Worm (Caenorhabditis elegans) whole organism, young adult: ENCODE measurements around the gene cfp-1.

ENCODE experiments used
- B0019.2 ChIP-seq: fragments of 200-800 bp; sonication (Bioruptor generic); conservative IDR thresholded peaks from 2 replicates; pipeline ENCODE4 v1.3.6; 2022; ENCODE audit warnings: missing genetic modification reagents, missing genetic modification characterization, missing compliant biosample characterization
- B0336.3 ChIP-seq: fragments of 200-800 bp; sonication (Bioruptor generic); IDR thresholded peaks from 2 replicates; pipeline ENCODE4 v1.3.6; 2022; ENCODE audit warnings: missing genetic modification characterization, missing compliant biosample characterization
- C06A6.2 ChIP-seq: fragments of 200-800 bp; sonication (Bioruptor generic); conservative IDR thresholded peaks from 2 replicates; pipeline ENCODE4 v1.3.6; 2022; ENCODE audit warnings: missing genetic modification characterization, missing compliant biosample characterization
- D2030.7 ChIP-seq: fragments of 200-800 bp; sonication (Bioruptor generic); IDR thresholded peaks from 2 replicates; pipeline ENCODE4 v1.3.6; 2022; ENCODE audit warnings: missing genetic modification reagents, missing genetic modification characterization, missing compliant biosample characterization
- F10E7.11 ChIP-seq: sonication (generic microtip); optimal IDR thresholded peaks from 2 replicates; lab custom pipeline; 2017; ENCODE audit warnings: mild to moderate bottlenecking, missing genetic modification characterization, moderate library complexity, missing compliant biosample characterization
- F33H1.4 ChIP-seq: fragments of 200-800 bp; sonication (Bioruptor generic); IDR thresholded peaks from 2 replicates; pipeline ENCODE4 v1.3.6; 2022; ENCODE audit warnings: missing genetic modification reagents, missing genetic modification characterization, missing compliant biosample characterization
- F37B4.10 ChIP-seq: fragments of 200-800 bp; sonication (Bioruptor generic); IDR thresholded peaks from 2 replicates; pipeline ENCODE4 v1.3.6; 2022; ENCODE audit warnings: missing genetic modification characterization, missing compliant biosample characterization
- F49E8.2 ChIP-seq: sonication (generic microtip); optimal IDR thresholded peaks from 3 replicates; lab custom pipeline; 2017; ENCODE audit warnings: missing genetic modification characterization, mild to moderate bottlenecking, missing compliant biosample characterization, antibody characterized with exemption, moderate library complexity; ENCODE audit not compliant: insufficient read depth
- F52B5.7 ChIP-seq: sonication (generic microtip); optimal IDR thresholded peaks from 2 replicates; lab custom pipeline; 2016; ENCODE audit warnings: mild to moderate bottlenecking, missing genetic modification characterization, missing compliant biosample characterization
- K12H6.12 ChIP-seq: fragments of 200-800 bp; sonication (Bioruptor generic); optimal IDR thresholded peaks from 2 replicates; lab custom pipeline; 2018; ENCODE audit warnings: mild to moderate bottlenecking, missing genetic modification characterization, missing compliant biosample characterization
- Y53F4B.3 ChIP-seq: fragments of 200-800 bp; sonication (Bioruptor generic); IDR thresholded peaks from 2 replicates; pipeline ENCODE4 v1.3.6; 2022; ENCODE audit warnings: missing genetic modification reagents, missing genetic modification characterization, missing compliant biosample characterization
- aptf-3 ChIP-seq: fragments of 200-800 bp; sonication (Bioruptor generic); IDR thresholded peaks from 2 replicates; pipeline ENCODE4 v1.3.6; 2022; ENCODE audit warnings: missing genetic modification characterization, missing compliant biosample characterization
- attf-3 ChIP-seq: fragments of 200-800 bp; sonication (Bioruptor generic); conservative IDR thresholded peaks from 2 replicates; pipeline ENCODE4 v1.3.6; 2022; ENCODE audit warnings: missing genetic modification reagents, missing genetic modification characterization, missing compliant biosample characterization
- attf-6 ChIP-seq: fragments of 200-800 bp; sonication (Bioruptor generic); IDR thresholded peaks from 2 replicates; pipeline ENCODE4 v1.3.6; 2022; ENCODE audit warnings: missing genetic modification reagents, missing genetic modification characterization, missing compliant biosample characterization
- bed-1 ChIP-seq: fragments of 200-800 bp; sonication (Bioruptor generic); IDR thresholded peaks from 2 replicates; pipeline ENCODE4 v1.3.6; 2022; ENCODE audit warnings: missing genetic modification reagents, missing genetic modification characterization, missing compliant biosample characterization
- bed-2 ChIP-seq: fragments of 200-800 bp; sonication (Bioruptor generic); IDR thresholded peaks from 2 replicates; pipeline ENCODE4 v1.3.6; 2022; ENCODE audit warnings: missing genetic modification reagents, missing genetic modification characterization, missing compliant biosample characterization
- ccch-3 ChIP-seq: fragments of 200-800 bp; sonication (Bioruptor generic); optimal IDR thresholded peaks from 2 replicates; lab custom pipeline; 2018; ENCODE audit warnings: mild to moderate bottlenecking, missing genetic modification characterization, missing compliant biosample characterization
- cebp-2 ChIP-seq: fragments of 200-800 bp; sonication (Bioruptor generic); IDR thresholded peaks from 2 replicates; pipeline ENCODE4 v1.3.6; 2022; ENCODE audit warnings: missing genetic modification characterization, missing compliant biosample characterization
- ceh-100 ChIP-seq: fragments of 200-800 bp; sonication (Bioruptor generic); IDR thresholded peaks from 2 replicates; pipeline ENCODE4 v1.3.6; 2022; ENCODE audit warnings: missing genetic modification reagents, missing genetic modification characterization, missing compliant biosample characterization
- efl-1 ChIP-seq: fragments of 150-350 bp; optimal IDR thresholded peaks from 2 replicates; lab custom pipeline; 2014; ENCODE audit warnings: missing biosample characterization, missing genetic modification reagents, missing genetic modification characterization
- hmg-20 ChIP-seq: fragments of 200-800 bp; sonication (Bioruptor generic); IDR thresholded peaks from 2 replicates; pipeline ENCODE4 v1.3.6; 2022; ENCODE audit warnings: missing genetic modification reagents, missing genetic modification characterization, missing compliant biosample characterization
- hrde-1 ChIP-seq: sonication (generic microtip); optimal IDR thresholded peaks from 2 replicates; lab custom pipeline; 2016; ENCODE audit warnings: missing genetic modification characterization, mild to moderate bottlenecking, missing compliant biosample characterization, moderate library complexity, missing genotype, missing genetic modification reagents, borderline replicate concordance
- lag-1 ChIP-seq: fragments of 200-800 bp; sonication (Bioruptor generic); IDR thresholded peaks from 2 replicates; pipeline ENCODE4 v1.3.6; 2022; ENCODE audit warnings: missing genetic modification reagents, missing genetic modification characterization, missing compliant biosample characterization
- lin-40 ChIP-seq: sonication (generic microtip); optimal IDR thresholded peaks from 2 replicates; lab custom pipeline; 2016; ENCODE audit warnings: missing genetic modification characterization, mild to moderate bottlenecking, missing compliant biosample characterization, missing genotype, missing genetic modification reagents
- madf-6 ChIP-seq: fragments of 200-800 bp; sonication (Bioruptor generic); IDR thresholded peaks from 2 replicates; pipeline ENCODE4 v1.3.6; 2022; ENCODE audit warnings: missing genetic modification reagents, missing genetic modification characterization, missing compliant biosample characterization
- nhr-179 ChIP-seq: sonication (generic microtip); optimal IDR thresholded peaks from 2 replicates; lab custom pipeline; 2016; ENCODE audit warnings: mild to moderate bottlenecking, missing genetic modification characterization, missing compliant biosample characterization
- nhr-27 ChIP-seq: fragments of 200-800 bp; sonication (Bioruptor generic); optimal IDR thresholded peaks from 2 replicates; lab custom pipeline; 2018; ENCODE audit warnings: mild to moderate bottlenecking, missing genetic modification characterization, moderate library complexity, missing compliant biosample characterization
- nhr-90 ChIP-seq: sonication (generic microtip); optimal IDR thresholded peaks from 2 replicates; lab custom pipeline; 2016; ENCODE audit warnings: missing genotype, mild to moderate bottlenecking, missing genetic modification characterization, missing compliant biosample characterization
- pbrm-1 ChIP-seq: fragments of 200-800 bp; sonication (Bioruptor generic); IDR thresholded peaks from 2 replicates; pipeline ENCODE4 v1.3.6; 2022; ENCODE audit warnings: missing genetic modification reagents, missing genetic modification characterization, missing compliant biosample characterization
- rec-8 ChIP-seq, 2 experiments: sonication (generic microtip); optimal IDR thresholded peaks; 2 replicates each; lab custom pipeline; 2016; ENCODE audit warnings: mild to moderate bottlenecking in 2 of 2, missing genetic modification characterization in 2 of 2, missing genetic modification reagents in 2 of 2, missing genotype in 2 of 2, missing biosample characterization in 1 of 2, missing compliant biosample characterization in 1 of 2, moderate library complexity in 1 of 2
- rpc-1 ChIP-seq, 2 experiments: fragments of 150-350 bp in 1 of 2; sonication (generic microtip) in 1 of 2; optimal IDR thresholded peaks; 2 replicates each; lab custom pipeline; 2014 to 2018; ENCODE audit warnings: missing biosample characterization in 1 of 2, missing genetic modification characterization in 1 of 2, missing genetic modification reagents in 1 of 2, missing genotype in 1 of 2
- snpc-1.3 ChIP-seq: sonication (generic microtip); optimal IDR thresholded peaks from 2 replicates; lab custom pipeline; 2017; ENCODE audit warnings: missing genetic modification characterization, mild to moderate bottlenecking, missing compliant biosample characterization, antibody characterized with exemption, moderate library complexity, missing genotype, missing genetic modification reagents; ENCODE audit not compliant: insufficient read depth
- snpc-3.4 ChIP-seq: sonication (generic microtip); optimal IDR thresholded peaks from 2 replicates; lab custom pipeline; 2017; ENCODE audit warnings: missing genetic modification characterization, mild to moderate bottlenecking, missing compliant biosample characterization, antibody characterized with exemption, moderate library complexity, missing genotype, missing genetic modification reagents
- snpc-4 ChIP-seq, 5 experiments: fragments of 150-350 bp in 1 of 5; sonication (generic microtip) in 4 of 5; optimal IDR thresholded peaks; 2 replicates each; lab custom pipeline; 2014 to 2018; ENCODE audit warnings: missing genetic modification characterization in 5 of 5, missing biosample characterization in 3 of 5, antibody characterized with exemption in 2 of 5, mild to moderate bottlenecking in 2 of 5, missing compliant biosample characterization in 2 of 5, missing genotype in 2 of 5, moderate library complexity in 2 of 5, missing genetic modification reagents in 1 of 5
- unc-130 ChIP-seq: sonication (generic microtip); optimal IDR thresholded peaks from 2 replicates; lab custom pipeline; 2016; ENCODE audit warnings: missing genetic modification reagents, missing genetic modification characterization, missing compliant biosample characterization
- xnd-1 ChIP-seq: sonication (generic microtip); optimal IDR thresholded peaks from 2 replicates; lab custom pipeline; 2016; ENCODE audit warnings: missing genotype, missing genetic modification reagents, missing genetic modification characterization, missing compliant biosample characterization
- ztf-25 ChIP-seq: fragments of 200-800 bp; sonication (Bioruptor generic); IDR thresholded peaks from 2 replicates; pipeline ENCODE4 v1.3.6; 2022; ENCODE audit warnings: missing genetic modification reagents, missing genetic modification characterization, missing compliant biosample characterization
- ztf-6 ChIP-seq: fragments of 200-800 bp; sonication (Bioruptor generic); IDR thresholded peaks from 2 replicates; pipeline ENCODE4 v1.3.6; 2022; ENCODE audit warnings: missing genetic modification reagents, missing genetic modification characterization, missing compliant biosample characterization

cfp-1 gene

ce11 chrIV:14083505-14083904 lies 6.3 kb downstream of the cfp-1 start, which contains the start of gene F52B11.2 (continued):
- 0 out of 2 replicates have a peak, but pooled peaks have one; percentile 72 for TF ChIP-seq ztf-25 (GFP tag; lab: Robert Waterston, UW)
- TF ChIP-seq attf-3 (GFP tag; lab: Robert Waterston, UW): no peak
- no peak for TF ChIP-seq aptf-3 (GFP tag; lab: Robert Waterston, UW)
- TF ChIP-seq F10E7.11 (tag; lab: Kevin White, UChicago): no peak
- no peak for TF ChIP-seq F52B5.7 (tag; lab: Kevin White, UChicago)
- TF ChIP-seq ceh-100 (GFP tag; lab: Robert Waterston, UW): peak; percentile 19
- TF ChIP-seq nhr-27 (tag; lab: Kevin White, UChicago): peak; percentile 32
- no peak for TF ChIP-seq lin-40 (tag; lab: Kevin White, UChicago)
- TF ChIP-seq bed-2 (GFP tag; lab: Robert Waterston, UW): no peak
- no peak for TF ChIP-seq unc-130 (GFP tag; lab: Kevin White, UChicago)
- no peak for TF ChIP-seq xnd-1
- TF ChIP-seq attf-6: 0 out of 2 replicates have a peak, but pooled peaks have one; percentile 67
- peak; percentile 33; the same call in 1 of the 2 replicates for TF ChIP-seq D2030.7 (GFP tag; lab: Robert Waterston, UW)
- TF ChIP-seq nhr-90 (tag; lab: Kevin White, UChicago): no peak
- no peak for TF ChIP-seq efl-1 (GFP tag; lab: Kevin White, UChicago)
- no peak for TF ChIP-seq snpc-4 (GFP tag; optimal IDR thresholded peaks at IDR 0.05; lab: Kevin White, UChicago)
- peak in 2 of 4 experiments; percentile 7 to 63 for TF ChIP-seq snpc-4 (tag; optimal IDR thresholded peaks at IDR 0.05; lab: Kevin White, UChicago)
- 0 out of 2 replicates have a peak, but pooled peaks have one; percentile 10 for TF ChIP-seq madf-6 (GFP tag; lab: Robert Waterston, UW)
- no peak for TF ChIP-seq snpc-3.4
- no peak for TF ChIP-seq rec-8 (tag; optimal IDR thresholded peaks at IDR 0.05; lab: Kevin White, UChicago)
- no peak for TF ChIP-seq nhr-179 (tag; lab: Kevin White, UChicago)
- TF ChIP-seq hrde-1: peak; percentile 34
- TF ChIP-seq B0336.3: 0 out of 2 replicates have a peak, but pooled peaks have one; percentile 31
- peak; percentile 46 for TF ChIP-seq F49E8.2
- TF ChIP-seq pbrm-1 (GFP tag; lab: Robert Waterston, UW): 0 out of 2 replicates have a peak, but pooled peaks have one; percentile 16
- TF ChIP-seq rpc-1 (optimal IDR thresholded peaks at IDR 0.05; lab: Kevin White, UChicago): no peak
- TF ChIP-seq rpc-1 (tag; optimal IDR thresholded peaks at IDR 0.05; lab: Kevin White, UChicago): no peak
- TF ChIP-seq F33H1.4 (GFP tag; lab: Robert Waterston, UW): peak; percentile 22; the same call in 1 of the 2 replicates
- TF ChIP-seq B0019.2 (GFP tag; lab: Robert Waterston, UW): no peak
- TF ChIP-seq cebp-2 (GFP tag; lab: Robert Waterston, UW): no peak
- TF ChIP-seq lag-1 (GFP tag; lab: Robert Waterston, UW): no peak
- TF ChIP-seq C06A6.2 (GFP tag; lab: Robert Waterston, UW): no peak
- 0 out of 2 replicates have a peak, but pooled peaks have one; percentile 5 for TF ChIP-seq Y53F4B.3 (GFP tag; lab: Robert Waterston, UW)
- no peak for TF ChIP-seq ccch-3 (GFP tag; lab: Kevin White, UChicago)
- TF ChIP-seq ztf-6 (GFP tag; lab: Robert Waterston, UW): no peak
- no peak for TF ChIP-seq F37B4.10 (GFP tag; lab: Robert Waterston, UW)
- no peak for TF ChIP-seq K12H6.12 (tag; lab: Kevin White, UChicago)
- TF ChIP-seq snpc-1.3 (tag; lab: Kevin White, UChicago): no peak
- no peak for TF ChIP-seq hmg-20 (GFP tag; lab: Robert Waterston, UW)
- no peak for TF ChIP-seq bed-1 (GFP tag; lab: Robert Waterston, UW)
- TF ChIP-seq, all 124 proteins: peak for 22
